Worm (Caenorhabditis elegans): Measurements from ENCODE around the gene F31D5.7.

The F31D5.7 gene

ce11 chrII:4230816-4231435 lies 19.7 kb downstream of the F31D5.7 start, which contains the start of gene C16A11.10:
Gene C16A11.10, plus strand, starts transcription at chrII:4231385.
- peak; percentile 42 for TF ChIP-seq aha-1 (tag)
- TF ChIP-seq unc-62 (GFP tag; optimal IDR thresholded peaks at IDR 0.05 in 1 of 2): peak in 1 of 2 experiments; percentile 60
- TF ChIP-seq unc-62 (tag; optimal IDR thresholded peaks at IDR 0.05): no peak
- no peak for TF ChIP-seq nhr-76 (tag; optimal IDR thresholded peaks at IDR 0.05)

ce11 chrII:4235959-4236358 lies 24.7 kb downstream of the F31D5.7 start, which contains the start of gene fbxc-43:
Gene fbxc-43, minus strand, starts transcription at chrII:4235996.
- TF ChIP-seq Y5F2A.4 (GFP tag; optimal IDR thresholded peaks at IDR 0.05) (no peak), egl-43 (GFP tag; IDR thresholded peaks at IDR 0.05) (no peak), snpc-1.2 (GFP tag; IDR thresholded peaks at IDR 0.05) (no peak), lin-39 (tag; optimal IDR thresholded peaks at IDR 0.05) (no peak), jun-1 (tag; optimal IDR thresholded peaks at IDR 0.05) (no peak), daf-8 (GFP tag; IDR thresholded peaks at IDR 0.05) (no peak)

ce11 chrII:4237701-4238214 lies 26.5 kb downstream of the F31D5.7 start, which contains the start of the genes fbxc-44 and C16A11.2:
Gene fbxc-44, minus strand, starts transcription at chrII:4237751.
Gene C16A11.2, plus strand, starts transcription at chrII:4238203.
- TF ChIP-seq nhr-42 (GFP tag; IDR thresholded peaks at IDR 0.05) (no peak), daf-16 (GFP tag; optimal IDR thresholded peaks at IDR 0.05) (peak in 1 of 2 experiments; percentile 3), daf-16 (tag; optimal IDR thresholded peaks at IDR 0.05) (peak; percentile 32), lin-1 (GFP tag; IDR thresholded peaks at IDR 0.05) (no peak), lin-38 (GFP tag; IDR thresholded peaks at IDR 0.05) (peak; percentile 64), F26F4.8 (GFP tag; conservative IDR thresholded peaks at IDR 0.05) (no peak), dmd-6 (GFP tag; IDR thresholded peaks at IDR 0.05) (no peak), aha-1 (tag) (peak; percentile 70), rbr-2 (tag; optimal IDR thresholded peaks at IDR 0.05) (peak; percentile 20), mep-1 (tag; optimal IDR thresholded peaks at IDR 0.05) (peak; percentile 39), daf-12 (tag; optimal IDR thresholded peaks at IDR 0.05) (no peak), Y48G9A.11 (GFP tag; IDR thresholded peaks at IDR 0.05) (0 out of 2 replicates have a peak, but pooled peaks have one; percentile 14), F10B5.3 (tag; optimal IDR thresholded peaks at IDR 0.05) (no peak), ceh-32 (tag; optimal IDR thresholded peaks at IDR 0.05; ENCODE audit: poor library complexity) (no peak), daf-19 (GFP tag; conservative IDR thresholded peaks at IDR 0.05) (no peak), lsy-2 (tag; optimal IDR thresholded peaks at IDR 0.05) (peak in 1 of 2 experiments; percentile 62), ces-1 (GFP tag; optimal IDR thresholded peaks at IDR 0.05) (no peak), R02D3.7 (tag; optimal IDR thresholded peaks at IDR 0.05) (no peak), zfp-2 (tag; optimal IDR thresholded peaks at IDR 0.05) (no peak), dpl-1 (GFP tag; optimal IDR thresholded peaks at IDR 0.05) (peak; percentile 0), madf-9 (GFP tag; conservative IDR thresholded peaks at IDR 0.05) (no peak), egl-43 (GFP tag; IDR thresholded peaks at IDR 0.05) (no peak), nhr-102 (tag; optimal IDR thresholded peaks at IDR 0.05) (no peak), snpc-1.2 (GFP tag; IDR thresholded peaks at IDR 0.05) (0 out of 2 replicates have a peak, but pooled peaks have one; percentile 22), Y75B8A.6 (GFP tag; IDR thresholded peaks at IDR 0.05) (no peak), nhr-41 (GFP tag; IDR thresholded peaks at IDR 0.05) (no peak), mes-2 (tag; optimal IDR thresholded peaks at IDR 0.05; ENCODE audit: poor library complexity, severe bottlenecking) (peak; percentile 90), zag-1 (tag; optimal IDR thresholded peaks at IDR 0.05) (no peak), unc-130 (GFP tag; optimal IDR thresholded peaks at IDR 0.05) (peak; percentile 72), hmg-1.1 (GFP tag; IDR thresholded peaks at IDR 0.05) (peak; percentile 59), F49E8.2 (tag; optimal IDR thresholded peaks at IDR 0.05; ENCODE audit: borderline replicate concordance) (no peak), nhr-76 (tag; optimal IDR thresholded peaks at IDR 0.05) (no peak), mxl-3 (GFP tag; optimal IDR thresholded peaks at IDR 0.05) (no peak), pha-4 (GFP tag; IDR thresholded peaks at IDR 0.05) (peak; percentile 29; the same call in 1 of the 2 replicates), pha-4 (tag; optimal IDR thresholded peaks at IDR 0.05) (no peak), hif-1 (tag; optimal IDR thresholded peaks at IDR 0.05) (peak in 1 of 2 experiments; percentile 15), vab-7 (GFP tag; IDR thresholded peaks at IDR 0.05) (no peak), ceh-82 (tag; optimal IDR thresholded peaks at IDR 0.05) (no peak)

Measured in whole organism, L4 larva.